Worm (Caenorhabditis elegans): Measurements from ENCODE around the gene R02E4.1.

ce11 chrX:4072501-4072900 is 31.8 kb downstream of the R02E4.1 start:
- TF ChIP-seq unc-130 (tag; optimal IDR thresholded peaks at IDR 0.05) = no peak
- TF ChIP-seq ztf-11 (tag; optimal IDR thresholded peaks at IDR 0.05) = no peak
- no peak for TF ChIP-seq lin-13 (GFP tag; optimal IDR thresholded peaks at IDR 0.05)
- no peak for TF ChIP-seq ceh-63 (GFP tag; optimal IDR thresholded peaks at IDR 0.05)
